Fruit fly (Drosophila melanogaster): Measurements from ENCODE around the gene spn-D.

dm6 chr3R:27203856-27204255 lies 38.3 kb downstream of the spn-D start:
- TF ChIP-seq CG11902 (GFP tag; optimal IDR thresholded peaks at IDR 0.05) (no peak), CG15336 (GFP tag; IDR thresholded peaks at IDR 0.05) (no peak), Gug (GFP tag; IDR thresholded peaks at IDR 0.05) (no peak), Ets96B (tag; optimal IDR thresholded peaks at IDR 0.05) (no peak), pdm3 (GFP tag; optimal IDR thresholded peaks at IDR 0.05) (no peak), Sox14 (GFP tag; optimal IDR thresholded peaks at IDR 0.05) (no peak), Met (GFP tag; optimal IDR thresholded peaks at IDR 0.05) (no peak), CG16779 (tag; optimal IDR thresholded peaks at IDR 0.05) (no peak), CG6276 (GFP tag; optimal IDR thresholded peaks at IDR 0.05) (no peak), CG6808 (GFP tag; optimal IDR thresholded peaks at IDR 0.05) (no peak), fkh (GFP tag; optimal IDR thresholded peaks at IDR 0.05) (no peak), Sox15 (GFP tag; optimal IDR thresholded peaks at IDR 0.05) (no peak), acj6 (GFP tag; optimal IDR thresholded peaks at IDR 0.05) (no peak)

Data from whole organism, prepupa.